Worm (Caenorhabditis elegans) whole organism, midembryonic: ENCODE measurements around the gene hsp-12.2.

Source experiments
- T22C8.4 ChIP-seq: fragments of 200-800 bp; sonication (Bioruptor generic); IDR thresholded peaks from 2 replicates; pipeline ENCODE4 v1.3.6; 2022; ENCODE audit warnings: missing genetic modification characterization, missing compliant biosample characterization
- cog-1 ChIP-seq: sonication (generic microtip); optimal IDR thresholded peaks from 2 replicates; lab custom pipeline; 2016; ENCODE audit warnings: missing genetic modification characterization, missing compliant biosample characterization
- flt-1 ChIP-seq: fragments of 200-800 bp; sonication (Bioruptor generic); IDR thresholded peaks from 2 replicates; pipeline ENCODE4 v1.3.6; 2022; ENCODE audit warnings: missing genetic modification characterization, missing compliant biosample characterization
- klf-2 ChIP-seq: fragments of 200-800 bp; sonication (Bioruptor generic); conservative IDR thresholded peaks from 2 replicates; pipeline ENCODE4 v1.3.6; 2022; ENCODE audit warnings: missing genetic modification reagents, missing genetic modification characterization, missing compliant biosample characterization
- med-1 ChIP-seq: sonication (generic microtip); optimal IDR thresholded peaks from 2 replicates; lab custom pipeline; 2017; ENCODE audit warnings: missing genetic modification characterization, mild to moderate bottlenecking, missing compliant biosample characterization, antibody characterized with exemption, missing genetic modification reagents; ENCODE audit not compliant: insufficient read depth
- ref-1 ChIP-seq: fragments of 200-800 bp; sonication (Bioruptor generic); conservative IDR thresholded peaks from 2 replicates; pipeline ENCODE4 v1.3.6; 2022; ENCODE audit warnings: missing genetic modification reagents, missing genetic modification characterization, missing compliant biosample characterization
- tab-1 ChIP-seq: fragments of 200-800 bp; sonication (Bioruptor generic); IDR thresholded peaks from 2 replicates; pipeline ENCODE4 v1.3.6; 2022; ENCODE audit warnings: missing genetic modification characterization, missing compliant biosample characterization
- ztf-23 ChIP-seq: fragments of 200-800 bp; sonication (Bioruptor generic); IDR thresholded peaks from 2 replicates; pipeline ENCODE4 v1.3.6; 2022; ENCODE audit warnings: missing genetic modification reagents, missing genetic modification characterization, missing compliant biosample characterization
- ztf-29 ChIP-seq: fragments of 200-800 bp; sonication (Bioruptor generic); IDR thresholded peaks from 2 replicates; pipeline ENCODE4 v1.3.6; 2022; ENCODE audit warnings: missing genetic modification reagents, missing genetic modification characterization, missing compliant biosample characterization

ce11 chrIII:8182573-8182972 lies 44.7 kb downstream of the hsp-12.2 start:
- TF ChIP-seq med-1 (GFP tag; lab: Kevin White, UChicago) = no peak
- no peak for TF ChIP-seq klf-2 (GFP tag; lab: Robert Waterston, UW)
- no peak for TF ChIP-seq flt-1 (GFP tag; lab: Robert Waterston, UW)
- TF ChIP-seq tab-1 (GFP tag; lab: Robert Waterston, UW) = no peak
- no peak for TF ChIP-seq T22C8.4 (GFP tag; lab: Robert Waterston, UW)
- TF ChIP-seq ref-1 = no peak
- TF ChIP-seq cog-1 (tag; lab: Kevin White, UChicago) = no peak
- TF ChIP-seq ztf-29 (GFP tag; lab: Robert Waterston, UW) = no peak
- no peak for TF ChIP-seq ztf-23 (GFP tag; lab: Robert Waterston, UW)
